Worm (Caenorhabditis elegans): ENCODE data around the gene B0302.4.
A peak's percentile ranks its signal among the peaks of the same experiment; 100 is the strongest.

- TF ChIP-seq ces-1 (GFP tag; optimal IDR thresholded peaks at IDR 0.05) = peak; percentile 12
- no peak for TF ChIP-seq snpc-4 (tag; optimal IDR thresholded peaks at IDR 0.05)
- TF ChIP-seq lin-13 (tag; optimal IDR thresholded peaks at IDR 0.05) = no peak
- TF ChIP-seq lsy-2 (tag; optimal IDR thresholded peaks at IDR 0.05) = no peak
These were observed 45.4 kb upstream of the B0302.4 start, which contains the start of gene rab-6.2 for ce11 chrX:17221873-17222525.

Measured in whole organism, mixed stage, embryonic.